Worm (Caenorhabditis elegans) whole organism, L1 larva: ENCODE results near the gene ptr-16.

Experiments used
- C16A3.4 ChIP-seq: fragments of 150-350 bp; optimal IDR thresholded peaks from 2 replicates; lab custom pipeline; 2014; ENCODE audit warnings: missing biosample characterization, missing genetic modification characterization
- C34B4.2 ChIP-seq: sonication (generic microtip); optimal IDR thresholded peaks from 2 replicates; lab custom pipeline; 2017; ENCODE audit warnings: mild to moderate bottlenecking, missing genetic modification characterization, missing compliant biosample characterization
- F16B12.6 ChIP-seq: fragments of 150-350 bp; optimal IDR thresholded peaks from 2 replicates; lab custom pipeline; 2014; ENCODE audit warnings: missing biosample characterization, missing genetic modification characterization
- Y116A8C.19 ChIP-seq: sonication (generic microtip); optimal IDR thresholded peaks from 2 replicates; lab custom pipeline; 2016; ENCODE audit warnings: missing compliant biosample characterization, missing genetic modification characterization, borderline replicate concordance
- blmp-1 ChIP-seq: fragments of 150-350 bp; optimal IDR thresholded peaks from 2 replicates; lab custom pipeline; 2014; ENCODE audit warnings: missing biosample characterization, missing genetic modification characterization
- ceh-82 ChIP-seq, 3 experiments: fragments of 150-350 bp in 1 of 3; sonication (generic microtip) in 2 of 3; optimal IDR thresholded peaks; 2 replicates each; lab custom pipeline; 2014 to 2017; ENCODE audit warnings: missing biosample characterization in 3 of 3, missing genetic modification characterization in 3 of 3
- dsc-1 ChIP-seq: sonication (generic microtip); optimal IDR thresholded peaks from 2 replicates; lab custom pipeline; 2016; ENCODE audit warnings: mild to moderate bottlenecking, missing genetic modification characterization, missing compliant biosample characterization
- efl-1 ChIP-seq, 4 experiments: fragments of 150-350 bp; optimal IDR thresholded peaks in 3 of 4; peaks in 1 of 4; 1 replicate in 1 of 4; 2 replicates in 3 of 4; lab custom pipeline; 2014; ENCODE audit warnings: missing biosample characterization in 2 of 4, missing genetic modification characterization in 2 of 4, missing genetic modification reagents in 2 of 4
- elt-3 ChIP-seq, 6 experiments: fragments of 150-350 bp in 1 of 6; sonication (generic microtip); optimal IDR thresholded peaks; 2 replicates each; lab custom pipeline; 2017 to 2018; ENCODE audit warnings: missing biosample characterization in 6 of 6, missing genetic modification characterization in 6 of 6, inconsistent platforms in 1 of 6
- ets-5 ChIP-seq: fragments of 200-800 bp; sonication (Bioruptor generic); IDR thresholded peaks from 2 replicates; pipeline ENCODE4 v1.3.6; 2022; ENCODE audit warnings: missing genetic modification characterization, missing compliant biosample characterization
- fkh-10 ChIP-seq: sonication (generic microtip); optimal IDR thresholded peaks from 2 replicates; lab custom pipeline; 2017; ENCODE audit warnings: missing biosample characterization, missing genetic modification reagents, missing genetic modification characterization
- fkh-8 ChIP-seq: sonication (generic microtip); optimal IDR thresholded peaks from 2 replicates; lab custom pipeline; 2016; ENCODE audit warnings: mild to moderate bottlenecking, missing genetic modification characterization, missing compliant biosample characterization
- fos-1 ChIP-seq: fragments of 150-350 bp; optimal IDR thresholded peaks from 2 replicates; lab custom pipeline; 2014; ENCODE audit warnings: missing biosample characterization, missing genetic modification characterization
- grh-1 ChIP-seq: fragments of 200-800 bp; sonication (Bioruptor generic); IDR thresholded peaks from 2 replicates; pipeline ENCODE4 v1.3.6; 2022; ENCODE audit warnings: missing genetic modification reagents, missing genetic modification characterization, missing compliant biosample characterization
- hlh-17 ChIP-seq: fragments of 200-800 bp; sonication (Bioruptor generic); optimal IDR thresholded peaks from 2 replicates; lab custom pipeline; 2018; ENCODE audit warnings: missing genetic modification characterization, mild to moderate bottlenecking, missing compliant biosample characterization, moderate library complexity, borderline replicate concordance
- hlh-4 ChIP-seq: sonication (generic microtip); optimal IDR thresholded peaks from 2 replicates; lab custom pipeline; 2016; ENCODE audit warnings: mild to moderate bottlenecking, missing genetic modification characterization, missing compliant biosample characterization
- irx-1 ChIP-seq: sonication (generic microtip); optimal IDR thresholded peaks from 2 replicates; lab custom pipeline; 2016; ENCODE audit warnings: missing genetic modification characterization, missing compliant biosample characterization
- isw-1 ChIP-seq: fragments of 200-800 bp; sonication (Bioruptor generic); IDR thresholded peaks from 2 replicates; pipeline ENCODE4 v1.3.6; 2022; ENCODE audit warnings: missing genetic modification characterization, missing compliant biosample characterization
- lin-13 ChIP-seq: fragments of 150-350 bp; optimal IDR thresholded peaks from 2 replicates; lab custom pipeline; 2014; ENCODE audit warnings: missing biosample characterization, missing genetic modification reagents, missing genetic modification characterization
- lin-14 ChIP-seq: fragments of 200-800 bp; sonication (Bioruptor generic); optimal IDR thresholded peaks from 2 replicates; lab custom pipeline; 2018; ENCODE audit warnings: mild to moderate bottlenecking, missing genetic modification characterization, moderate library complexity, missing compliant biosample characterization
- lin-15B ChIP-seq: fragments of 150-350 bp; sonication (generic microtip); optimal IDR thresholded peaks from 3 replicates; lab custom pipeline; 2014; ENCODE audit warnings: missing biosample characterization, missing genetic modification characterization
- lin-35 ChIP-seq, 2 experiments: fragments of 150-350 bp; optimal IDR thresholded peaks; 2 replicates each; lab custom pipeline; 2014; ENCODE audit warnings: missing biosample characterization in 2 of 2, missing genetic modification characterization in 2 of 2, missing genetic modification reagents in 2 of 2
- lin-39 ChIP-seq: fragments of 150-350 bp; optimal IDR thresholded peaks from 2 replicates; lab custom pipeline; 2014; ENCODE audit warnings: missing biosample characterization, missing genetic modification reagents, missing genetic modification characterization
- mab-9 ChIP-seq: fragments of 200-800 bp; sonication (Bioruptor generic); IDR thresholded peaks from 2 replicates; pipeline ENCODE4 v1.3.6; 2022; ENCODE audit warnings: missing genetic modification reagents, missing genetic modification characterization, missing compliant biosample characterization
- mep-1 ChIP-seq: fragments of 150-350 bp; optimal IDR thresholded peaks from 2 replicates; lab custom pipeline; 2014; ENCODE audit warnings: missing biosample characterization, missing genetic modification characterization
- nhr-11 ChIP-seq: fragments of 150-350 bp; optimal IDR thresholded peaks from 2 replicates; lab custom pipeline; 2014; ENCODE audit warnings: missing biosample characterization, missing genetic modification characterization
- nhr-12 ChIP-seq: sonication (generic microtip); optimal IDR thresholded peaks from 2 replicates; lab custom pipeline; 2017; ENCODE audit warnings: missing biosample characterization, missing genetic modification characterization
- nhr-19 ChIP-seq: fragments of 200-800 bp; sonication (Bioruptor generic); conservative IDR thresholded peaks from 2 replicates; pipeline ENCODE4 v1.3.6; 2022; ENCODE audit warnings: missing genetic modification characterization, missing compliant biosample characterization
- nhr-237 ChIP-seq: fragments of 150-350 bp; optimal IDR thresholded peaks from 2 replicates; lab custom pipeline; 2014; ENCODE audit warnings: missing biosample characterization, missing genetic modification characterization
- nhr-28 ChIP-seq: fragments of 150-350 bp; optimal IDR thresholded peaks from 2 replicates; lab custom pipeline; 2014; ENCODE audit warnings: missing biosample characterization, missing genetic modification characterization
- nhr-47 ChIP-seq: sonication (generic microtip); optimal IDR thresholded peaks from 2 replicates; lab custom pipeline; 2016; ENCODE audit warnings: mild to moderate bottlenecking, missing genetic modification characterization, moderate library complexity, missing compliant biosample characterization
- pag-3 ChIP-seq: sonication (generic microtip); optimal IDR thresholded peaks from 2 replicates; lab custom pipeline; 2017; ENCODE audit warnings: missing genetic modification characterization, mild to moderate bottlenecking, missing compliant biosample characterization, antibody characterized with exemption, borderline replicate concordance; ENCODE audit not compliant: insufficient read depth
- pqm-1 ChIP-seq: sonication (generic microtip); optimal IDR thresholded peaks from 3 replicates; lab custom pipeline; 2017; ENCODE audit warnings: missing biosample characterization, missing genetic modification characterization
- rnt-1 ChIP-seq: sonication (generic microtip); optimal IDR thresholded peaks from 2 replicates; lab custom pipeline; 2016; ENCODE audit warnings: mild to moderate bottlenecking, missing genetic modification characterization, moderate library complexity, missing compliant biosample characterization
- snpc-4 ChIP-seq: fragments of 150-350 bp; optimal IDR thresholded peaks from 2 replicates; lab custom pipeline; 2014; ENCODE audit warnings: missing biosample characterization, missing genetic modification characterization
- snu-23 ChIP-seq: sonication (generic microtip); optimal IDR thresholded peaks from 2 replicates; lab custom pipeline; 2016; ENCODE audit warnings: missing genetic modification characterization, missing compliant biosample characterization
- sox-4 ChIP-seq: sonication (generic microtip); optimal IDR thresholded peaks from 2 replicates; lab custom pipeline; 2016; ENCODE audit warnings: missing genetic modification characterization, missing compliant biosample characterization
- sptf-1 ChIP-seq: fragments of 150-350 bp; optimal IDR thresholded peaks from 2 replicates; lab custom pipeline; 2014; ENCODE audit warnings: missing biosample characterization, missing genetic modification characterization
- sup-37 ChIP-seq: fragments of 200-800 bp; sonication (Bioruptor generic); optimal IDR thresholded peaks from 2 replicates; lab custom pipeline; 2018; ENCODE audit warnings: mild to moderate bottlenecking, missing genetic modification characterization, missing compliant biosample characterization
- tbx-2 ChIP-seq: sonication (generic microtip); optimal IDR thresholded peaks from 2 replicates; lab custom pipeline; 2016; ENCODE audit warnings: missing genetic modification characterization, missing compliant biosample characterization
- unc-130 ChIP-seq: fragments of 150-350 bp; optimal IDR thresholded peaks from 2 replicates; lab custom pipeline; 2017; ENCODE audit warnings: missing biosample characterization, missing genetic modification characterization, inconsistent platforms
- unc-30 ChIP-seq: sonication (generic microtip); optimal IDR thresholded peaks from 2 replicates; lab custom pipeline; 2017; ENCODE audit warnings: missing biosample characterization, missing genetic modification characterization
- unc-62 ChIP-seq: fragments of 150-350 bp; optimal IDR thresholded peaks from 2 replicates; lab custom pipeline; 2014; ENCODE audit warnings: missing biosample characterization, missing genetic modification reagents, missing genetic modification characterization
- zip-4 ChIP-seq: fragments of 200-800 bp; sonication (Bioruptor generic); optimal IDR thresholded peaks from 2 replicates; lab custom pipeline; 2018; ENCODE audit warnings: mild to moderate bottlenecking, missing genetic modification characterization, moderate library complexity, missing compliant biosample characterization

The ptr-16 gene

DNA sequence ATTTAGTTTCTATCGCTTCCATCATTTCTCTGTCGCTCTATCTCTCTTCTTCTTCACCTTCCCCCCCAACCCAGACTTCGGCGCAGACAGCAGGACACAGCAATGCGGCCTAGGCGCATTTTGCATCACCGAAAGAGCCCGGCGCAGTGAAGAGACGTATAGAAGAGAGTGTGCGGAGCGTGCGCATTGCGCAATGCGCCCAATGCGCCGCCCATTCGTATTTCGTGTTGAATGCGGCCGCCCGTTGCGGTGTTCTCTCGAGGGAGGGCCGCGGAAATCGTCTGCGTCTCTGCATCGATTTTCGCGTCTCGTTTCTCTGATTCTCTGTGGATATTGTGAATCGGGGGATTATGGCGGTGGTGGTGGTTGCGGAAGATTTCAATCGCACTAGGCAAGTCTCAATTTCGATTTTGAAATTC is 14.2 kb upstream of the ptr-16 start (continued):
- TF ChIP-seq fkh-10 (GFP tag; lab: Kevin White, UChicago) = peak; percentile 99
- peak; percentile 93 for TF ChIP-seq fos-1 (tag; lab: Kevin White, UChicago)
- TF ChIP-seq mab-9 (GFP tag; lab: Robert Waterston, UW) = peak; percentile 96
- TF ChIP-seq nhr-28 (tag; lab: Kevin White, UChicago) = no peak
- TF ChIP-seq ets-5 (GFP tag; lab: Robert Waterston, UW) = peak; percentile 97; the same call in 1 of the 2 replicates
- peak; percentile 90 for TF ChIP-seq C16A3.4
- peak; percentile 88 for TF ChIP-seq snpc-4
- TF ChIP-seq pag-3 (tag; lab: Kevin White, UChicago) = peak; percentile 11
- peak; percentile 53 for TF ChIP-seq pqm-1 (tag; lab: Kevin White, UChicago)
- TF ChIP-seq dsc-1 (tag; lab: Kevin White, UChicago) = peak; percentile 100
- peak; percentile 77 for TF ChIP-seq unc-30 (tag; lab: Kevin White, UChicago)
- peak; percentile 100 for TF ChIP-seq C34B4.2
- peak; percentile 97 for TF ChIP-seq mep-1 (tag; lab: Kevin White, UChicago)
- peak; percentile 95 for TF ChIP-seq rnt-1 (tag; lab: Kevin White, UChicago)
- peak; percentile 74 for TF ChIP-seq Y116A8C.19 (tag; lab: Kevin White, UChicago)

DNA sequence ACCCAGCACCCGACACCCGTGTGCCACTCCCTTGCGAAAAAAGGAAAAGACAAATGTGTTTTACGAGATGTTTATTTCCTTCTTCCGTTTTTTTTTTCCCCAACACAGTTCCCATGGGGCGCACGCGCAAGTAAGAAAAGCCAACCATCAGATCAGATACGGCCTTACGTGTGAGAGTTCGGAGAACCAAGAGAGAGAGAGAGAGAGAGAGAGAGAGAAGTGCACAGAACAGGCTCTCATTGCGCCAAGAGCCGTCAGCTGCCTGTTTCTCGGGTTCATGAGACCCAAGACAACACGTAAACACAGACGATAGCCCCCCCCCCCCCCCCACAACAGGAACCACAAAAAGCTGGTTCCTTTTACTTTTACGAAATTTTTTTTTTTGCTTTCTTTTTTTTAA is 13.7 kb upstream of the ptr-16 start:
- TF ChIP-seq nhr-19 (GFP tag; lab: Robert Waterston, UW) (peak; percentile 27), hlh-17 (GFP tag; lab: Kevin White, UChicago) (no peak), unc-130 (tag; lab: Kevin White, UChicago) (peak; percentile 9), rnt-1 (tag; lab: Kevin White, UChicago) (peak; percentile 77), efl-1 (optimal IDR thresholded peaks at IDR 0.05; lab: Kevin White, UChicago) (no peak), efl-1 (GFP tag; optimal IDR thresholded peaks at IDR 0.05 in 1 of 2; lab: Kevin White, UChicago) (peak in 1 of 2 experiments; percentile 52)

DNA sequence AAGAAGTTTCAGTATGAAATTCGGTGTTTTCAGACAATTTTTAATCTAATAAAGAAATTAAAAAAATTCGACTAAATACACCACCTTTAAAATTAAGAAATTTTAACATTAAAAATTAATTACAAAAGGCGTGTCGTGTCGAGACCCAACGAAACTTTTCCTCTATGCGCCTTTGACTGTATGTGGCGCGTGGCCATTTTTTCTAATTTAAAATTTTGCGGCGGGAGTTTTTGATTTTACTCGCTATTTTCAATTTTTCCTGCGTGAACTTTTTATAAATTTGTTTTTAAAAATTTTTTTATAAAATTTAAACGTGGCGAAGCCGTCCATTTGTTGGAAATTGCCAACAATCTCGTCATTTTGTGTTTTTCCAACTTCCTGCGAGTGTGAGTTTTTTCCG is 12.8 kb upstream of the ptr-16 start:
- TF ChIP-seq elt-3 (tag; optimal IDR thresholded peaks at IDR 0.05; lab: Kevin White, UChicago) = no peak
- no peak for TF ChIP-seq sptf-1
- no peak for TF ChIP-seq fkh-8 (tag; lab: Kevin White, UChicago)

DNA sequence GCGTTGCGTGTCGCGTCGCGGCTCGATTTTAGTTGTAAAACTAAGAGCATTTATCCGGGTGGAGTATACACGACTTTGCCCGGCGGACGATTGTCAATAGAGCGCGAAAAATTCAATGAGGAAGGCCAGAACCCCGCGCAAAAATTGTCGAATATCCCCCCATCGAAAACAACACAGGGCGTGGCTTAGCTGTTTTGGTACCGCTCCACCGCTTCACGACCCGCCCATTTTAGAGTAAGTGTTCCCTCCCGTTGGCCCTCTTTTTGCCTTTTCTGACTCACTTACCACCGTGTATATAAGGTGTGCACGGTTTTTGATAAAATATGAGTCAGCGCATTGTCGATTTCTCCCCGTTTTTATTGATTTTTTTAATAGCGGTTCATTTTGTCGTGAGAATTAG is 12.1 kb upstream of the ptr-16 start:
- TF ChIP-seq sox-4 (tag; lab: Kevin White, UChicago) = no peak
- no peak for TF ChIP-seq lin-14
- TF ChIP-seq isw-1 = no peak
- TF ChIP-seq nhr-47 (tag; lab: Kevin White, UChicago) = no peak
- no peak for TF ChIP-seq fos-1 (tag; lab: Kevin White, UChicago)
- no peak for TF ChIP-seq lin-39
- no peak for TF ChIP-seq hlh-17 (GFP tag; lab: Kevin White, UChicago)
- TF ChIP-seq ceh-82 (tag; optimal IDR thresholded peaks at IDR 0.05; lab: Kevin White, UChicago) = no peak
- no peak for TF ChIP-seq lin-15B
- no peak for TF ChIP-seq mep-1 (tag; lab: Kevin White, UChicago)
- no peak for TF ChIP-seq sup-37 (GFP tag; lab: Kevin White, UChicago)
- TF ChIP-seq grh-1 (GFP tag; lab: Robert Waterston, UW) = no peak
- TF ChIP-seq efl-1 (optimal IDR thresholded peaks at IDR 0.05; lab: Kevin White, UChicago) = no peak
- no peak for TF ChIP-seq efl-1 (GFP tag; optimal IDR thresholded peaks at IDR 0.05 in 1 of 2; lab: Kevin White, UChicago)
- TF ChIP-seq nhr-11 (tag; lab: Kevin White, UChicago) = no peak
- TF ChIP-seq mab-9 (GFP tag; lab: Robert Waterston, UW) = no peak

DNA sequence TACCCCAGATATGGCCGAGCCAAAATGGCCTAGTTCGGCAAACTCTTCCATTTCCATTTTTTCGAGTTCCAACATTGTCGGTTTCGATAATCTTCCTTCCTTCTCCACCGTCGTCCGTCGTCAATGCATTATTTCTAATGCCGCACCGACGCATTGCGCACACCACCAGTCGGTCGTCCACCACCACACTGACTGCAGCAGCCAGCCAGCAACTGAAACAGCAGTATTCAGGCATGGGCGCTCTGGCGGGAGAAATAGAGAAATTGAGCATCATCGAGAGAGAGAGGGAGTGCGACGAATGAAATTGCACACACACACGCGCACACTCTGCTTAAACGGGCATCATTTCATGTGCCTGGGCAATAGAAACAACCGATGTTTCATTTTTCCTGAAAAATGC is 11.6 kb upstream of the ptr-16 start:
- TF ChIP-seq lin-39 = no peak
- no peak for TF ChIP-seq hlh-4 (tag; lab: Kevin White, UChicago)
- no peak for TF ChIP-seq lin-13
- no peak for TF ChIP-seq blmp-1
- no peak for TF ChIP-seq lin-35 (GFP tag; optimal IDR thresholded peaks at IDR 0.05; lab: Kevin White, UChicago)
- no peak for TF ChIP-seq pqm-1 (tag; lab: Kevin White, UChicago)
- no peak for TF ChIP-seq unc-62 (GFP tag; lab: Kevin White, UChicago)
- no peak for TF ChIP-seq nhr-12 (tag; lab: Kevin White, UChicago)
- no peak for TF ChIP-seq Y116A8C.19 (tag; lab: Kevin White, UChicago)
- TF ChIP-seq sup-37 (GFP tag; lab: Kevin White, UChicago) = no peak
- TF ChIP-seq irx-1 (tag; lab: Kevin White, UChicago) = no peak
- peak; percentile 2 for TF ChIP-seq zip-4 (GFP tag; lab: Kevin White, UChicago)
- peak; percentile 69 for TF ChIP-seq dsc-1 (tag; lab: Kevin White, UChicago)
- no peak for TF ChIP-seq fkh-10 (GFP tag; lab: Kevin White, UChicago)
- TF ChIP-seq nhr-237 (tag; lab: Kevin White, UChicago) = no peak
- no peak for TF ChIP-seq unc-130 (tag; lab: Kevin White, UChicago)
- peak; percentile 37 for TF ChIP-seq snu-23 (GFP tag; lab: Kevin White, UChicago)
- peak; percentile 38 for TF ChIP-seq tbx-2 (tag; lab: Kevin White, UChicago)
- TF ChIP-seq F16B12.6 = no peak
